Fruit fly (Drosophila melanogaster): Measurements from ENCODE around the gene CG42728.

CG42728 gene

DNA sequence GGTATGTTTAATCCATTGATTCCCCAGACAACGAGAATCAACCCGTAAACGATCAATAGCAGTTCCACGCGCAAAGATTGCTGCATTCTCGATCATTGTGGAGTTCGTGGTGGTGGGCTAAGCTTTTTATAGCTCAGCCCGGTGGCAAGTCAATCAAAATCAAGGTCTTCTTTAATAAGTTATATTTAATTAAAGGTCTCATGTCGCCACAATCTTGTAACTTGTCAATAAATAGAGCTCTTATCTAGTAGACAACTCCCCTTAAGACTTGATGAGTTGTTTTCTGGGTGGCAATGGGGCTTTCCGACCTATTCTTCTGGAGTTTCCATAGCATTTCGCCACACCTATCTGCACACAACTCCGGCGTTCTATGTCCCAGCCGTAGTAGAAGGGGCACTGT lies at the start of gene CG42728:
CG42728 (minus strand) TSS at position 101 of the 400 bp plus-strand sequence.
- TF ChIP-seq Myc (optimal IDR thresholded peaks at IDR 0.05) (no peak), insv (optimal IDR thresholded peaks at IDR 0.05) (no peak), Sin3A (optimal IDR thresholded peaks at IDR 0.05) (no peak), psq (optimal IDR thresholded peaks at IDR 0.05) (no peak), h (optimal IDR thresholded peaks at IDR 0.05) (no peak), ttk (optimal IDR thresholded peaks at IDR 0.05) (no peak)

DNA sequence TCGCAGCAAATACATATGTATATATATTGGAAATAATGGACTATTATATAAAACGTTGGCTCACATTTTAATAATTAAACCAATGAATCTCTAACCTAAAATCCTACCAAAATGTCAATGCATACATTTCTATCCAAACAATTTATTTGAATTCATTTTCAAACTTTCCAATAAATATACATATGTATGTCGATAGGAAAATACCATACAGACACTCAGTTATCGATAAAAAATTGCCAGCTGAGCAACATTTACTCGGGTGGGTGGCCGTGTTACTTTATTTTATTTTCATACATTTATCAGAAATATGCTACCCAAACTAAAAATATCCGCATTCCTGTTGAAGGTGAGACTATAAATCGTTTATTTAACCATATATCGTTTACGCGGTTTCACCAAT lies 48.4 kb upstream of the CG42728 start, which contains the start of gene Ufsp2:
Ufsp2 (plus strand) TSS at position 214 of the 400 bp plus-strand sequence.
- TF ChIP-seq ttk (optimal IDR thresholded peaks at IDR 0.05), result no peak
- no peak for TF ChIP-seq h (optimal IDR thresholded peaks at IDR 0.05)
- no peak for TF ChIP-seq insv (optimal IDR thresholded peaks at IDR 0.05)
- TF ChIP-seq Sin3A (optimal IDR thresholded peaks at IDR 0.05), result no peak
- TF ChIP-seq psq (optimal IDR thresholded peaks at IDR 0.05), result no peak
- no peak for TF ChIP-seq Myc (optimal IDR thresholded peaks at IDR 0.05)

DNA sequence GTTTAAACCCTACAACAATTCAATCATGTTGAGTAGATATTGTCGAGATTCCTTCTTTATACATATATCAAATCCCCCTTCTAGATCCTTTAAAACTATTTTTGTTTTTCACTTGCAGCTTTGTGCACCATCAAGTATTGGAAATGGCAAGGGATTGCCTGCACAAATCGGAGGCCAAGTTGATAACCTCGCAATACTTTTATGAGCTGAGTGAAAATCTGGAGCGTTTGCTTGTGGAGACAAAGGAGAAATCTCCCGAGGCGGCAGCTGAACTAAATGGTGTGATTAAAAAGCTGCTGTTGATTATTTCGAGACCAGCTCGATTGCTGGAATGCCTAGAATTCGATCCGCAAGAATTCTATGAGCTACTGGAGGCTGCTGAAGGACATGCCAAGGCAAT lies 42.6 kb upstream of the CG42728 start:
- TF ChIP-seq Myc (optimal IDR thresholded peaks at IDR 0.05) (no peak), ttk (optimal IDR thresholded peaks at IDR 0.05) (no peak)

DNA sequence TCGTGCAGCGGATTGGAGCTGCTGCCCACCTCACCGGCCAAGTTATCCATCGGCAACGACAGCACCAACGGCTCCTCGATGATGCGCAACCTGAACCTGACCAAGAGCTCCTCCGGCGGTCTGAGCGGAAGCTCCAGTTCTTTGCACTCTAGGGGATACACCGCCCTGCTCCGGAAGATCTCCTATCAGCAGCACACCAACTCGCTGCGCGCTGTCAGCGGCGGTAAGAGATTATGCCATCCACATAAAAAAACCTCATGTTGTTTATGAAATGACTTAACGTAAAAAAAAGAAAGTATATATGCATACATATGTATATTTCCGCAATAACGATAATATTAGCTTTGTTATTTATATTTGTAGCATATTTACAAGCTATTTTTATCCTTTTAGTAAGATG lies 40.8 kb upstream of the CG42728 start:
- TF ChIP-seq ttk (optimal IDR thresholded peaks at IDR 0.05) (no peak), insv (optimal IDR thresholded peaks at IDR 0.05) (no peak), psq (optimal IDR thresholded peaks at IDR 0.05) (no peak), h (optimal IDR thresholded peaks at IDR 0.05) (no peak), Sin3A (optimal IDR thresholded peaks at IDR 0.05) (no peak), Myc (optimal IDR thresholded peaks at IDR 0.05) (no peak)

DNA sequence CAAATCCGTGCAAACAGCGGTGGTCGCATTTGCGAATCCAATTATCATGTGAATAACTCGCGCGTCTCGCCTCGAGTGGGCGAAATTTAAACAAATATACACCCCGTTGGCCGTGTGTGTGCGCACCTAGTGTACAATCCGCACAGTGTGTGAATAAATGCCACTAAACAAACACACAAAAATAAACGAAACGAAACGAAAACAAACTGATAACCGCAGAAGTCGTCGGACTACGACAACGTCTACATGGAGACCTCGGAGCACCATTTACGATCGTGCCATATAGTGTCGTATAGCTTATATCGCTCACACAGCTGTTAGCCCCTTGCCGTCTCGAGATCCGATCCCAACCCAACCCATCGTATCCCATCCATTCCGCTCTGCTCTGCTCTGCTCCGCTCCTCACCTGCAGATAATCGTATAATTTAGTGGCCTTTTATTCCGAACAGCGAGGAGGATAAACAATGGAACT lies 38.5 kb upstream of the CG42728 start:
- no peak for TF ChIP-seq psq (optimal IDR thresholded peaks at IDR 0.05)

DNA sequence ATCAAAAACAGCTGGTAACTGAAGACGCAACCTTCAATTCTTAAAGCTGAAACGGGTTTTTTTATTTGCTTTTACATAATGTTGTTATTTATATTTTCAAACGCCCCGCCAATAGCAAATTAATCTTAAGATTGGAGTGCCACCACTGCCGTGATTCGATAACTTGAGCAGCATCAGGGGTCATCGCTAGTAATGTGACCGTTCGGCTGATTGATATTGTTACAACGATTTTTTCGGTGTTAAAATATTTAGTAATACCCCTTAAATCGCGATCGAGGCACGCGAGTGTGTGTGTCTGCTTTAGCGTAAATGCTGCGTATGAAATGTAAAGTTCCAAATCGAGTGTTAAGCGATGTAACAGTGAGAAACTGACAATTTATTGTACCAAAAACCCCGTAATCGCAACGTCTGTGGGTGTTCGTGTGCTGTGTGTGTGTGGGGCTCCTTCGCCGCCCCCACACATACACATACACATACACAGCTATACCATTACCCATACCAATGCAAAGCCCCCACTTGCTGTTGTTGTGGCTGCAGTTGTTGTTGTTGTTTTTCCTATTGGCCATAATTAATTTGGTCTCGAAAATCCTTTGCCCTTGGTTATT lies 37.9 kb upstream of the CG42728 start, which contains the start of gene dop:
dop (plus strand) TSS at position 185 of the 605 bp plus-strand sequence.
- TF ChIP-seq Myc (optimal IDR thresholded peaks at IDR 0.05), result no peak
- no peak for TF ChIP-seq h (optimal IDR thresholded peaks at IDR 0.05)
- TF ChIP-seq ttk (optimal IDR thresholded peaks at IDR 0.05), result no peak
- no peak for TF ChIP-seq Sin3A (optimal IDR thresholded peaks at IDR 0.05)
- no peak for TF ChIP-seq psq (optimal IDR thresholded peaks at IDR 0.05)
- no peak for TF ChIP-seq insv (optimal IDR thresholded peaks at IDR 0.05)

DNA sequence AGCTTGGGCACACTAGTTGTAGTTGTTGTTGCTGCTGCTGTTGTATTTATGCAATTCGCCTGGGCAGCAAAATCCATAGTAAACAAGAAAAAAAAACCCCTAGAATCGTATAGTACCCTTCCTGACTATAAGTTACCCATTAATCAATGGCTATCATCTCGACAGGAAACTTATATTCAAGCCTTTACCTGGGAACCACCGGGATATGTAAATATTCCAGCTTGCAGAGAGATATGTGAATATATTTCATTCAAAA lies 35.8 kb upstream of the CG42728 start:
- TF ChIP-seq Sin3A (optimal IDR thresholded peaks at IDR 0.05), result no peak
- no peak for TF ChIP-seq ttk (optimal IDR thresholded peaks at IDR 0.05)
- no peak for TF ChIP-seq insv (optimal IDR thresholded peaks at IDR 0.05)
- no peak for TF ChIP-seq psq (optimal IDR thresholded peaks at IDR 0.05)
- TF ChIP-seq Myc (optimal IDR thresholded peaks at IDR 0.05), result no peak
- TF ChIP-seq h (optimal IDR thresholded peaks at IDR 0.05), result no peak

DNA sequence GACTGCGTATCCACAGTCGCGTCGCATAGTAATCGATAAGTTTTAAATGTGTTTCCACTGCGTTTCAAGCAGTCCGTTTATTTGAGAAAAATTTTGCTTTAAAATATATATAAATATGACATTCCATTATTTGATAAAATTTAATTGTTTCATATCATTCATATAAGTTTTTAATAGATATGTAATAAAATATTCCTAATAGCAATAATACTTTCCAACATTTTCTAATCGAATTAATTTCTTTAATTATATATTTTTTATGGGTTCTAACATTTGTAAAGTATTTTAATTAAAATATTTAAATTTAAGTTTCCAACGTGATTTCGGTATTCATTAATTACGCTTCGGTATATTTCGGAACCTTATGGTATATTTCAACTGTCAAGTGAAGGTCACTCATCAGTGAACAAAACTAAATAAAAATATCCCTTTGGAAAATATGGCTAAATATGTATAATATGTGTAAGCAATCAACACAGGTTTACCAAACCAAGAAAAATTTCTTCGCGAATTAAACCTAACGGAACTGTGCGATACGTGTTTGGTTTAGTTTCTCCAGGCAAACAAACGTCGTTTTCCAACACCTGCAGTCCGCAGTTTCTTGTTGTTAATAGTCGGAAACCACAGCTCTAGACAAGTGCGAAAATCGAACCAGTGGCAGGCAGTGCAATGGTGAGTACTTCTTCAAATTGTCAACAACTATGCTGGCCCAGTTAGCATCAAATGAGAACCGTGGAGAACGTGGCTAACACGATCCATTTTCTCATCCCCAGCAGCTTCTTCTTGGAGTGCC lies 35.3 kb upstream of the CG42728 start, which contains the start of the genes CG7739 and SCCRO:
CG7739 (minus strand) TSS at position 8 of the 793 bp plus-strand sequence.
SCCRO (plus strand) TSS at position 370 of the 793 bp plus-strand sequence.
- no peak for TF ChIP-seq ttk (optimal IDR thresholded peaks at IDR 0.05)
- no peak for TF ChIP-seq Sin3A (optimal IDR thresholded peaks at IDR 0.05)
- TF ChIP-seq h (optimal IDR thresholded peaks at IDR 0.05), result no peak
- TF ChIP-seq Myc (optimal IDR thresholded peaks at IDR 0.05), result no peak
- no peak for TF ChIP-seq psq (optimal IDR thresholded peaks at IDR 0.05)
- no peak for TF ChIP-seq insv (optimal IDR thresholded peaks at IDR 0.05)

DNA sequence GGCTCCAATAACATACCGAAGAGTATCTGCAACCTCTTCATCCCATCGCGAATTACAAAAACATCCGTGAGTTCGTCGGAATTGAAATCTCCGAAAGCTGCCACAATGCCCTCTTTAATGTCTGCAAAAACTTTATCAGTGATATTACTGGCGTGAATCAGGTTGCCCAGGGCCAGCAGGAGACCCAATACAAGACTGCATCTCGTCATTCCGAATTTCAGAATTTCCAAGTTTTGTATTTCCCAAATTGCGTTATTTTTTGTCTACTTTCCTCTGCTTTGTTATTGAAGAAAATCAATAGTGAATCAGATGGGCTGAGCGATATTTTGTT lies 34.7 kb upstream of the CG42728 start:
- TF ChIP-seq Sin3A (optimal IDR thresholded peaks at IDR 0.05), result no peak
- TF ChIP-seq psq (optimal IDR thresholded peaks at IDR 0.05), result no peak
- TF ChIP-seq ttk (optimal IDR thresholded peaks at IDR 0.05), result no peak
- TF ChIP-seq Myc (optimal IDR thresholded peaks at IDR 0.05), result no peak
- TF ChIP-seq insv (optimal IDR thresholded peaks at IDR 0.05), result no peak
- no peak for TF ChIP-seq h (optimal IDR thresholded peaks at IDR 0.05)

DNA sequence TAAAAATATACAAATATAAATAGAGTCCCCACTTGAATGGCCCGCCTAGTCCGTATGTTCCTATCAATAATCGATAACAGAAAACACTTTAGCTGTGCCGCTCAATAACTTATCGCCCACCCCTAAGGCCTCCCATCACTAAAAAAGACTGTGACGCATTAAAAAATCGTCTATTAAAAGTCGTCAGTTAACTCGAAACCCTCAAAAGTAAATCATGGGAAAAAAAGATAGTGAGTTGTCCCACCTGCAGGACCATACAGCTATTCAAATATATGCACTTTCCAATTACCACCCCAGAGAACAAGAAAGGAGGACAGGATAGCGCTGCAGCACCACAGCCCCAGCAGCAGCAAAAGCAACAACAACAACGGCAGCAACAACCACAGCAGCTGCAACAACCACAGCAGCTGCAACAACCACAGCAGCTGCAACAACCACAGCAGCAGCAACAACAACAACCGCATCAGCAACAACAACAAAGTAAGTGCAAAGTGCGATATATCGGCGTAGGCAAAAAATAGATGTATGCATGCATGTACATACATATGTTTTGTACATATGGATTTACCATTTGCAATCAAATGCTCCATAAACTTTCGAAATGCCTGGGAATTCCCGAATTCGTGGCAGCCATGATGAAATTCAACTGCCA lies 26.1 kb upstream of the CG42728 start, which contains the start of gene AGO2:
AGO2 (plus strand) TSS at position 121 of the 652 bp plus-strand sequence.
- TF ChIP-seq h (optimal IDR thresholded peaks at IDR 0.05), result no peak
- no peak for TF ChIP-seq psq (optimal IDR thresholded peaks at IDR 0.05)
- no peak for TF ChIP-seq Myc (optimal IDR thresholded peaks at IDR 0.05)
- TF ChIP-seq insv (optimal IDR thresholded peaks at IDR 0.05), result no peak
- no peak for TF ChIP-seq ttk (optimal IDR thresholded peaks at IDR 0.05)
- TF ChIP-seq Sin3A (optimal IDR thresholded peaks at IDR 0.05), result no peak

DNA sequence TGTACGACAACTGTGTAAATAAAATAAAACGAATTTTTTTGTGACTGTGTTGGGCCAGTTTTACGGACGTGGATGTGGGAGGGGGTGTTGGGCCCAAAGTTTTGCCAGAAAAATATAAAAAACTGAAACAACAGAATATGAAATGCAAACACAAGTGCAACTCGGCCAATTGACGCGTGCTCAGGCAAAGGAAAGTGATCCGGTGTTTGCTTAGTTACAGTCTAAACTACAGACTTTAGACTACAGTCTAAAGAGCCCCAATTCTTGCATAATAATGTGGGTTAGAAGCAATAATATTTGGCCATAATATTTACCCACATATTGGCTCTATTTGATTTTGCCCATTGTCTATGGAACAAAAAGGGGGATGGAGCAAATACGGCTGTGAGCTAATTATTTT lies 20.8 kb upstream of the CG42728 start:
- TF ChIP-seq h (optimal IDR thresholded peaks at IDR 0.05) (no peak), Myc (optimal IDR thresholded peaks at IDR 0.05) (no peak), Sin3A (optimal IDR thresholded peaks at IDR 0.05) (no peak), ttk (optimal IDR thresholded peaks at IDR 0.05) (no peak), psq (optimal IDR thresholded peaks at IDR 0.05) (no peak), insv (optimal IDR thresholded peaks at IDR 0.05) (no peak)

DNA sequence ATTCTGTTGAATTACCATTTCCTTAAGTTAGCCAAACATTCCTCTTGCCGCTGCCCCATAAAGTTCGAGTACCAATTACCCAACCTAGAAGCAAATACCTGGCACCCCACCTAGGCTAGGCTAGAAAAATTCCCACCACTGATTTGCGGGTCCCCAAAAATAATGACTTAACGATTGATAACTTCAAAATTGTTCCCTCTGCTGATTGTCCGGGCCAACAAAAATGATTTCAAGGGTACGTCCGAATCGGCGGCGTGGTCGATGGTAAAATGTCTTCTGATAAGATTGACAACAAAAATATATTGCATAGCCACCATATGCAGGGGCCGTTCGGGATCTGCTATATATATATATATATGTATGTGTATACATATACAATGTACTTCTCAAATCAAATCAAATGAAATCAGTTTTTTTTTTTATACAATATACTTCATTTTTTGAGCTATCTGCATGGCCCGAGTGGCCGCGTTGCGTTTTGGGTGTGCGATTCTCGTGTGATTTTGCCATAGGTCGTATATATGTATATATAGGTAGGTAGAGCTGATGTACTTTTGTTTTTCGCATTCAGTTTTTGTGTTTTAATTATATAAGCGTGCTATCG lies 19.3 kb upstream of the CG42728 start:
- no peak for TF ChIP-seq Sin3A (optimal IDR thresholded peaks at IDR 0.05)
- no peak for TF ChIP-seq ttk (optimal IDR thresholded peaks at IDR 0.05)
- no peak for TF ChIP-seq insv (optimal IDR thresholded peaks at IDR 0.05)
- no peak for TF ChIP-seq Myc (optimal IDR thresholded peaks at IDR 0.05)
- no peak for TF ChIP-seq h (optimal IDR thresholded peaks at IDR 0.05)
- TF ChIP-seq psq (optimal IDR thresholded peaks at IDR 0.05), result no peak
